Worm (Caenorhabditis elegans) whole organism, L2 larva: ENCODE results near the gene F17C11.4.

Source experiments
- C34F6.9 ChIP-seq: fragments of 150-350 bp; optimal IDR thresholded peaks from 2 replicates; lab custom pipeline; 2014; ENCODE audit warnings: missing biosample characterization, missing genetic modification characterization
- F13H6.1 ChIP-seq: sonication (generic microtip); optimal IDR thresholded peaks from 2 replicates; lab custom pipeline; 2016; ENCODE audit warnings: missing genetic modification characterization, missing compliant biosample characterization
- R02D3.7 ChIP-seq: fragments of 150-350 bp; optimal IDR thresholded peaks from 2 replicates; lab custom pipeline; 2014; ENCODE audit warnings: missing biosample characterization, missing genetic modification characterization
- Y55F3AM.14 ChIP-seq: fragments of 200-800 bp; sonication (Bioruptor generic); optimal IDR thresholded peaks from 2 replicates; lab custom pipeline; 2018; ENCODE audit warnings: mild to moderate bottlenecking, missing genetic modification characterization, missing compliant biosample characterization
- ZK546.5 ChIP-seq: sonication (generic microtip); optimal IDR thresholded peaks from 2 replicates; lab custom pipeline; 2017; ENCODE audit warnings: missing biosample characterization, missing genetic modification characterization
- alr-1 ChIP-seq: fragments of 150-350 bp; optimal IDR thresholded peaks from 2 replicates; lab custom pipeline; 2014; ENCODE audit warnings: missing biosample characterization, missing genetic modification characterization
- aly-2 ChIP-seq: fragments of 150-350 bp; optimal IDR thresholded peaks from 2 replicates; lab custom pipeline; 2014; ENCODE audit warnings: missing biosample characterization, missing genetic modification characterization
- ama-1 ChIP-seq: fragments of 150-350 bp; optimal IDR thresholded peaks from 2 replicates; lab custom pipeline; 2018; ENCODE audit warnings: inconsistent platforms
- blmp-1 ChIP-seq: sonication (generic microtip); optimal IDR thresholded peaks from 2 replicates; lab custom pipeline; 2017; ENCODE audit warnings: missing genetic modification characterization, mild to moderate bottlenecking, missing compliant biosample characterization, antibody characterized with exemption, moderate library complexity; ENCODE audit not compliant: insufficient read depth
- ceh-16 ChIP-seq: fragments of 150-350 bp; optimal IDR thresholded peaks from 2 replicates; lab custom pipeline; 2014; ENCODE audit warnings: missing biosample characterization, missing genetic modification characterization
- ceh-82 ChIP-seq: fragments of 150-350 bp; optimal IDR thresholded peaks from 2 replicates; lab custom pipeline; 2014; ENCODE audit warnings: missing biosample characterization, missing genetic modification characterization
- crh-2 ChIP-seq: sonication (generic microtip); optimal IDR thresholded peaks from 2 replicates; lab custom pipeline; 2017; ENCODE audit warnings: missing biosample characterization, missing genetic modification characterization
- dmd-4 ChIP-seq: sonication (generic microtip); optimal IDR thresholded peaks from 2 replicates; lab custom pipeline; 2017; ENCODE audit warnings: missing biosample characterization, missing genetic modification characterization
- elt-1 ChIP-seq: fragments of 150-350 bp; optimal IDR thresholded peaks from 2 replicates; lab custom pipeline; 2014; ENCODE audit warnings: missing biosample characterization, missing genetic modification characterization
- elt-3 ChIP-seq: sonication (generic microtip); optimal IDR thresholded peaks from 2 replicates; lab custom pipeline; 2017; ENCODE audit warnings: missing biosample characterization, missing genetic modification characterization
- fos-1 ChIP-seq: fragments of 150-350 bp; optimal IDR thresholded peaks from 2 replicates; lab custom pipeline; 2014; ENCODE audit warnings: missing biosample characterization, missing genetic modification characterization
- gmeb-1 ChIP-seq: fragments of 150-350 bp; optimal IDR thresholded peaks from 2 replicates; lab custom pipeline; 2014; ENCODE audit warnings: missing biosample characterization, missing genetic modification characterization
- lin-11 ChIP-seq: fragments of 150-350 bp; sonication (generic microtip); optimal IDR thresholded peaks from 2 replicates; lab custom pipeline; 2014; ENCODE audit warnings: missing biosample characterization, missing genetic modification characterization, inconsistent platforms, mixed read lengths
- lin-13 ChIP-seq: fragments of 150-350 bp; optimal IDR thresholded peaks from 2 replicates; lab custom pipeline; 2014; ENCODE audit warnings: missing biosample characterization, missing genetic modification reagents, missing genetic modification characterization
- lsy-2 ChIP-seq, 2 experiments: fragments of 150-350 bp in 1 of 2; sonication (generic microtip) in 1 of 2; optimal IDR thresholded peaks; 2 replicates each; lab custom pipeline; 2014 to 2017; ENCODE audit warnings: missing biosample characterization in 2 of 2, missing genetic modification characterization in 2 of 2
- mab-5 ChIP-seq: fragments of 150-350 bp; optimal IDR thresholded peaks from 2 replicates; lab custom pipeline; 2014; ENCODE audit warnings: missing biosample characterization, missing genetic modification characterization
- mbf-1 ChIP-seq: sonication (generic microtip); optimal IDR thresholded peaks from 2 replicates; lab custom pipeline; 2017; ENCODE audit warnings: missing biosample characterization, missing genetic modification characterization
- nhr-10 ChIP-seq: sonication (generic microtip); optimal IDR thresholded peaks from 2 replicates; lab custom pipeline; 2017; ENCODE audit warnings: missing biosample characterization, missing genetic modification characterization
- nhr-129 ChIP-seq: fragments of 150-350 bp; optimal IDR thresholded peaks from 2 replicates; lab custom pipeline; 2014; ENCODE audit warnings: missing biosample characterization, missing genetic modification characterization
- nhr-21 ChIP-seq: fragments of 150-350 bp; optimal IDR thresholded peaks from 2 replicates; lab custom pipeline; 2014; ENCODE audit warnings: missing biosample characterization, missing genetic modification characterization
- nhr-23 ChIP-seq: fragments of 150-350 bp; optimal IDR thresholded peaks from 2 replicates; lab custom pipeline; 2014; ENCODE audit warnings: missing biosample characterization, missing genetic modification reagents, missing genetic modification characterization
- nhr-237 ChIP-seq: fragments of 150-350 bp; optimal IDR thresholded peaks from 2 replicates; lab custom pipeline; 2014; ENCODE audit warnings: missing biosample characterization, missing genetic modification characterization
- nhr-25 ChIP-seq: fragments of 150-350 bp; sonication (generic microtip); optimal IDR thresholded peaks from 3 replicates; lab custom pipeline; 2014; ENCODE audit warnings: missing biosample characterization, missing genetic modification characterization
- nhr-6 ChIP-seq: fragments of 150-350 bp; optimal IDR thresholded peaks from 2 replicates; lab custom pipeline; 2014; ENCODE audit warnings: missing biosample characterization, missing genetic modification characterization
- nhr-77 ChIP-seq: fragments of 150-350 bp; optimal IDR thresholded peaks from 2 replicates; lab custom pipeline; 2014; ENCODE audit warnings: missing biosample characterization, missing genetic modification characterization
- peb-1 ChIP-seq: fragments of 150-350 bp; optimal IDR thresholded peaks from 2 replicates; lab custom pipeline; 2014; ENCODE audit warnings: missing biosample characterization, missing genetic modification characterization
- skn-1 ChIP-seq: sonication (generic microtip); optimal IDR thresholded peaks from 2 replicates; lab custom pipeline; 2017; ENCODE audit warnings: missing biosample characterization, missing genetic modification characterization
- sma-3 ChIP-seq: sonication (generic microtip); optimal IDR thresholded peaks from 2 replicates; lab custom pipeline; 2016; ENCODE audit warnings: missing genetic modification reagents, missing genetic modification characterization, missing compliant biosample characterization
- sma-9 ChIP-seq, 2 experiments: fragments of 150-350 bp in 1 of 2; sonication (generic microtip) in 1 of 2; optimal IDR thresholded peaks; 2 replicates each; lab custom pipeline; 2014 to 2016; ENCODE audit warnings: missing genetic modification characterization in 2 of 2, mild to moderate bottlenecking in 1 of 2, missing biosample characterization in 1 of 2, missing compliant biosample characterization in 1 of 2, missing genetic modification reagents in 1 of 2, moderate library complexity in 1 of 2
- snpc-4 ChIP-seq: fragments of 150-350 bp; optimal IDR thresholded peaks from 2 replicates; lab custom pipeline; 2014; ENCODE audit warnings: missing biosample characterization, missing genetic modification characterization
- unc-39 ChIP-seq: fragments of 150-350 bp; optimal IDR thresholded peaks from 2 replicates; lab custom pipeline; 2014; ENCODE audit warnings: missing biosample characterization, missing genetic modification characterization
- unc-55 ChIP-seq: fragments of 150-350 bp; sonication (generic microtip); optimal IDR thresholded peaks from 3 replicates; lab custom pipeline; 2014; ENCODE audit warnings: missing biosample characterization, missing genetic modification reagents, missing genetic modification characterization
- zag-1 ChIP-seq: fragments of 150-350 bp; optimal IDR thresholded peaks from 2 replicates; lab custom pipeline; 2014; ENCODE audit warnings: missing biosample characterization, missing genetic modification characterization
- ztf-11 ChIP-seq: sonication (generic microtip); optimal IDR thresholded peaks from 2 replicates; lab custom pipeline; 2017; ENCODE audit warnings: missing biosample characterization, missing genetic modification characterization
- ztf-4 ChIP-seq: fragments of 150-350 bp; optimal IDR thresholded peaks from 2 replicates; lab custom pipeline; 2014; ENCODE audit warnings: missing biosample characterization, missing genetic modification characterization

Gene F17C11.4

ce11 chrV:10981113-10981512 is 29.5 kb downstream of the F17C11.4 start, which contains the start of gene fig-1:
Gene fig-1, minus strand, starts transcription at chrV:10981213.
- TF ChIP-seq ZK546.5 (tag; lab: Kevin White, UChicago) (no peak), Y55F3AM.14 (no peak), dmd-4 (tag; lab: Kevin White, UChicago) (no peak), nhr-129 (tag; lab: Kevin White, UChicago) (no peak), nhr-237 (no peak), blmp-1 (tag; lab: Kevin White, UChicago) (no peak), unc-39 (tag; lab: Kevin White, UChicago) (no peak), sma-3 (GFP tag; lab: Kevin White, UChicago) (no peak)

- no peak for TF ChIP-seq ceh-16 (tag; lab: Kevin White, UChicago)
- TF ChIP-seq peb-1: no peak
- TF ChIP-seq elt-3 (tag; lab: Kevin White, UChicago): no peak
- no peak for TF ChIP-seq nhr-10 (tag; lab: Kevin White, UChicago)
- TF ChIP-seq alr-1: no peak
- TF ChIP-seq C34F6.9 (tag; lab: Kevin White, UChicago): no peak
- TF ChIP-seq gmeb-1 (tag; lab: Kevin White, UChicago): no peak
- TF ChIP-seq lin-11 (tag; lab: Kevin White, UChicago): no peak
- no peak for TF ChIP-seq ama-1
- no peak for TF ChIP-seq ztf-4 (tag; lab: Kevin White, UChicago)
- TF ChIP-seq elt-1 (tag; lab: Kevin White, UChicago): no peak
- TF ChIP-seq zag-1: no peak
- no peak for TF ChIP-seq nhr-23 (tag; lab: Kevin White, UChicago)
- no peak for TF ChIP-seq nhr-237
- TF ChIP-seq skn-1: no peak
- no peak for TF ChIP-seq aly-2 (tag; lab: Kevin White, UChicago)
- TF ChIP-seq nhr-77 (tag; lab: Kevin White, UChicago): no peak
- TF ChIP-seq nhr-21 (tag; lab: Kevin White, UChicago): no peak
- TF ChIP-seq R02D3.7 (tag; lab: Kevin White, UChicago): no peak
- TF ChIP-seq ztf-11 (tag; lab: Kevin White, UChicago): no peak
Observed at ce11 chrV:10991789-10992188, 40.1 kb downstream of the F17C11.4 start, which contains the start of gene frpr-9. Gene frpr-9, plus strand, starts transcription at chrV:10992089.

ce11 chrV:10998797-10999196 is 47.1 kb downstream of the F17C11.4 start, which contains the start of gene F53B7.7:
Gene F53B7.7, plus strand, starts transcription at chrV:10999097.
- no peak for TF ChIP-seq R02D3.7 (tag; lab: Kevin White, UChicago)
- no peak for TF ChIP-seq nhr-77 (tag; lab: Kevin White, UChicago)
- no peak for TF ChIP-seq mbf-1 (tag; lab: Kevin White, UChicago)
- TF ChIP-seq skn-1: no peak
- no peak for TF ChIP-seq elt-3 (tag; lab: Kevin White, UChicago)
- TF ChIP-seq nhr-237: no peak
- TF ChIP-seq ZK546.5 (tag; lab: Kevin White, UChicago): no peak
- TF ChIP-seq nhr-6 (tag; lab: Kevin White, UChicago): no peak
- no peak for TF ChIP-seq sma-9 (GFP tag; optimal IDR thresholded peaks at IDR 0.05; lab: Kevin White, UChicago)
- TF ChIP-seq sma-9 (tag; optimal IDR thresholded peaks at IDR 0.05; lab: Kevin White, UChicago): no peak
- no peak for TF ChIP-seq peb-1
- TF ChIP-seq nhr-25: no peak

- TF ChIP-seq unc-55 (GFP tag; lab: Kevin White, UChicago) (peak; percentile 91), nhr-129 (tag; lab: Kevin White, UChicago) (peak; percentile 58), C34F6.9 (tag; lab: Kevin White, UChicago) (peak; percentile 95), fos-1 (tag; lab: Kevin White, UChicago) (peak; percentile 38), mab-5 (tag; lab: Kevin White, UChicago) (peak; percentile 52), gmeb-1 (tag; lab: Kevin White, UChicago) (peak; percentile 96), ceh-82 (tag; lab: Kevin White, UChicago) (no peak), nhr-25 (no peak), mbf-1 (tag; lab: Kevin White, UChicago) (no peak), snpc-4 (peak; percentile 57), sma-9 (GFP tag; optimal IDR thresholded peaks at IDR 0.05; lab: Kevin White, UChicago) (peak; percentile 86), sma-9 (tag; optimal IDR thresholded peaks at IDR 0.05; lab: Kevin White, UChicago) (no peak), lsy-2 (tag; optimal IDR thresholded peaks at IDR 0.05; lab: Kevin White, UChicago) (peak; percentile 18 to 86), elt-3 (tag; lab: Kevin White, UChicago) (no peak), crh-2 (peak; percentile 79), F13H6.1 (tag; lab: Kevin White, UChicago) (peak; percentile 32), lin-13 (GFP tag; lab: Kevin White, UChicago) (peak; percentile 75), sma-3 (GFP tag; lab: Kevin White, UChicago) (peak; percentile 41), ZK546.5 (tag; lab: Kevin White, UChicago) (peak; percentile 6), blmp-1 (tag; lab: Kevin White, UChicago) (peak; percentile 48), nhr-21 (tag; lab: Kevin White, UChicago) (peak; percentile 50)
- TF ChIP-seq, all 48 proteins: peak for 16
Observed at ce11 chrV:11000650-11001049, 49.0 kb downstream of the F17C11.4 start, which contains the start of gene isy-1. Gene isy-1, minus strand, starts transcription at chrV:11000699.
